Fruit fly (Drosophila melanogaster) whole organism, prepupa: ENCODE data around the gene CG11317.

ENCODE experiments used
- CG10631 ChIP-seq: fragments of 200-800 bp; sonication (Bioruptor generic); optimal IDR thresholded peaks from 2 replicates; lab custom pipeline; 2016; ENCODE audit warnings: missing biosample characterization, missing genetic modification characterization
- CG11294 ChIP-seq: fragments of 200-800 bp; sonication (Bioruptor generic); IDR thresholded peaks from 2 replicates; pipeline ENCODE4 v1.3.6; 2022; ENCODE audit warnings: missing biosample characterization, missing genetic modification characterization
- CG11902 ChIP-seq: fragments of 200-800 bp; sonication (Bioruptor generic); optimal IDR thresholded peaks from 3 replicates; lab custom pipeline; 2016; ENCODE audit warnings: missing biosample characterization, missing genetic modification characterization
- CG15336 ChIP-seq: fragments of 200-800 bp; sonication (Bioruptor generic); IDR thresholded peaks from 2 replicates; pipeline ENCODE4 v1.3.6; 2022; ENCODE audit warnings: missing biosample characterization, missing genetic modification characterization
- CG1621 ChIP-seq: fragments of 200-800 bp; sonication (Bioruptor generic); optimal IDR thresholded peaks from 3 replicates; lab custom pipeline; 2018; ENCODE audit warnings: missing biosample characterization, mild to moderate bottlenecking, missing genetic modification characterization
- CG16779 ChIP-seq: fragments of 200-800 bp; sonication (Bioruptor generic); optimal IDR thresholded peaks from 3 replicates; lab custom pipeline; 2017; ENCODE audit warnings: missing biosample characterization, mild to moderate bottlenecking, missing genetic modification characterization
- CG3032 ChIP-seq: fragments of 200-800 bp; optimal IDR thresholded peaks from 2 replicates; lab custom pipeline; 2019; ENCODE audit warnings: missing biosample characterization, mild to moderate bottlenecking, missing genetic modification characterization, moderate library complexity
- CG32006 ChIP-seq: fragments of 200-800 bp; sonication (Bioruptor generic); optimal IDR thresholded peaks from 3 replicates; lab custom pipeline; 2017; ENCODE audit warnings: missing biosample characterization, mild to moderate bottlenecking, missing genetic modification characterization
- CG3919 ChIP-seq: fragments of 200-800 bp; sonication (Bioruptor generic); optimal IDR thresholded peaks from 3 replicates; lab custom pipeline; 2016; ENCODE audit warnings: missing biosample characterization, missing genetic modification characterization
- CG4318 ChIP-seq: fragments of 200-800 bp; sonication (Bioruptor generic); optimal IDR thresholded peaks from 3 replicates; lab custom pipeline; 2017; ENCODE audit warnings: missing biosample characterization, mild to moderate bottlenecking, missing genetic modification characterization
- CG6163 ChIP-seq: fragments of 200-800 bp; sonication (Bioruptor generic); IDR thresholded peaks from 3 replicates; pipeline ENCODE4 v1.3.6; 2022; ENCODE audit warnings: missing biosample characterization, missing genetic modification characterization
- CG6276 ChIP-seq: fragments of 200-800 bp; sonication (Bioruptor generic); optimal IDR thresholded peaks from 2 replicates; lab custom pipeline; 2017; ENCODE audit warnings: missing biosample characterization, mild to moderate bottlenecking, missing genetic modification characterization
- CG6792 ChIP-seq: fragments of 200-800 bp; sonication (Bioruptor generic); optimal IDR thresholded peaks from 3 replicates; lab custom pipeline; 2016; ENCODE audit warnings: missing biosample characterization, missing genetic modification characterization
- CG8119 ChIP-seq: fragments of 200-800 bp; sonication (Bioruptor generic); IDR thresholded peaks from 3 replicates; pipeline ENCODE4 v1.3.6; 2022; ENCODE audit warnings: missing biosample characterization, missing genetic modification characterization
- CG8319 ChIP-seq: fragments of 200-800 bp; sonication (Bioruptor generic); optimal IDR thresholded peaks from 3 replicates; lab custom pipeline; 2016; ENCODE audit warnings: missing biosample characterization, missing genetic modification characterization
- CG8632 ChIP-seq: fragments of 200-800 bp; sonication (Bioruptor generic); optimal IDR thresholded peaks from 3 replicates; lab custom pipeline; 2016; ENCODE audit warnings: missing biosample characterization, missing genetic modification characterization
- Eip75B ChIP-seq: fragments of 200-800 bp; sonication (Bioruptor generic); optimal IDR thresholded peaks from 3 replicates; lab custom pipeline; 2016; ENCODE audit warnings: missing biosample characterization, missing genetic modification characterization
- Gug ChIP-seq: fragments of 200-800 bp; sonication (Bioruptor generic); IDR thresholded peaks from 2 replicates; pipeline ENCODE4 v1.3.6; 2022; ENCODE audit warnings: missing biosample characterization, missing genetic modification characterization
- Hr38 ChIP-seq: sonication (Bioruptor generic); optimal IDR thresholded peaks from 2 replicates; lab custom pipeline; 2016; ENCODE audit warnings: missing biosample characterization, missing genetic modification characterization
- Hr39 ChIP-seq: fragments of 200-800 bp; sonication (Bioruptor generic); optimal IDR thresholded peaks from 2 replicates; lab custom pipeline; 2016; ENCODE audit warnings: missing biosample characterization, missing genetic modification characterization
- Hr4 ChIP-seq: fragments of 200-800 bp; sonication (Bioruptor generic); optimal IDR thresholded peaks from 3 replicates; lab custom pipeline; 2016; ENCODE audit warnings: missing biosample characterization, missing genetic modification characterization
- Met ChIP-seq: fragments of 200-800 bp; sonication (Bioruptor generic); optimal IDR thresholded peaks from 3 replicates; lab custom pipeline; 2016; ENCODE audit warnings: missing biosample characterization, missing genetic modification characterization
- OdsH ChIP-seq: fragments of 200-800 bp; sonication (Bioruptor generic); optimal IDR thresholded peaks from 3 replicates; lab custom pipeline; 2016; ENCODE audit warnings: missing biosample characterization, missing genetic modification characterization
- Smox ChIP-seq: fragments of 200-800 bp; sonication (Bioruptor generic); optimal IDR thresholded peaks from 3 replicates; lab custom pipeline; 2016; ENCODE audit warnings: missing biosample characterization, missing genetic modification characterization
- Sox102F ChIP-seq: fragments of 200-800 bp; sonication (Bioruptor generic); optimal IDR thresholded peaks from 2 replicates; lab custom pipeline; 2016; ENCODE audit warnings: missing biosample characterization, mild to moderate bottlenecking, missing genetic modification characterization
- Sox14 ChIP-seq: fragments of 200-800 bp; sonication (Bioruptor generic); optimal IDR thresholded peaks from 3 replicates; lab custom pipeline; 2016; ENCODE audit warnings: missing biosample characterization, missing genetic modification characterization
- achi ChIP-seq: fragments of 200-800 bp; sonication (Bioruptor generic); optimal IDR thresholded peaks from 3 replicates; lab custom pipeline; 2016; ENCODE audit warnings: missing biosample characterization, missing genetic modification characterization
- acj6 ChIP-seq: fragments of 200-800 bp; sonication (Bioruptor generic); optimal IDR thresholded peaks from 3 replicates; lab custom pipeline; 2016; ENCODE audit warnings: missing biosample characterization, missing genetic modification characterization
- cyc ChIP-seq: fragments of 200-800 bp; sonication (Bioruptor generic); optimal IDR thresholded peaks from 3 replicates; lab custom pipeline; 2016; ENCODE audit warnings: missing biosample characterization, missing genetic modification characterization
- dac ChIP-seq: fragments of 200-800 bp; sonication (Bioruptor generic); optimal IDR thresholded peaks from 2 replicates; lab custom pipeline; 2017; ENCODE audit warnings: missing biosample characterization, mild to moderate bottlenecking, missing genetic modification characterization
- eg ChIP-seq: fragments of 200-800 bp; sonication (Bioruptor generic); IDR thresholded peaks from 3 replicates; pipeline ENCODE4 v1.3.6; 2022; ENCODE audit warnings: missing biosample characterization, missing genetic modification characterization
- esn ChIP-seq: fragments of 200-800 bp; sonication (Bioruptor generic); optimal IDR thresholded peaks from 2 replicates; lab custom pipeline; 2016; ENCODE audit warnings: missing biosample characterization, mild to moderate bottlenecking, missing genetic modification characterization, moderate library complexity
- fd59A ChIP-seq: fragments of 200-800 bp; sonication (Bioruptor generic); optimal IDR thresholded peaks from 2 replicates; lab custom pipeline; 2017; ENCODE audit warnings: missing biosample characterization, mild to moderate bottlenecking, missing genetic modification characterization, missing genetic modification reagents
- fd85E ChIP-seq: fragments of 200-800 bp; sonication (Bioruptor generic); optimal IDR thresholded peaks from 3 replicates; lab custom pipeline; 2016; ENCODE audit warnings: missing biosample characterization, missing genetic modification characterization
- fkh ChIP-seq: fragments of 200-800 bp; sonication (Bioruptor generic); optimal IDR thresholded peaks from 3 replicates; lab custom pipeline; 2017; ENCODE audit warnings: missing biosample characterization, mild to moderate bottlenecking, missing genetic modification characterization, moderate library complexity
- lz ChIP-seq: fragments of 200-800 bp; sonication (Bioruptor generic); optimal IDR thresholded peaks from 3 replicates; lab custom pipeline; 2016; ENCODE audit warnings: missing biosample characterization, missing genetic modification characterization
- net ChIP-seq: fragments of 200-800 bp; sonication (Bioruptor generic); optimal IDR thresholded peaks from 3 replicates; lab custom pipeline; 2016; ENCODE audit warnings: missing biosample characterization, missing genetic modification characterization
- pdm3 ChIP-seq: fragments of 200-800 bp; sonication (Bioruptor generic); optimal IDR thresholded peaks from 3 replicates; lab custom pipeline; 2016; ENCODE audit warnings: missing biosample characterization, missing genetic modification characterization
- ss ChIP-seq, 2 experiments: fragments of 200-800 bp; sonication (Bioruptor generic); optimal IDR thresholded peaks; 2 replicates in 1 of 2; 3 replicates in 1 of 2; lab custom pipeline; 2017 to 2018; ENCODE audit warnings: mild to moderate bottlenecking in 2 of 2, missing biosample characterization in 2 of 2, missing genetic modification characterization in 2 of 2, moderate library complexity in 1 of 2
- svp ChIP-seq: fragments of 200-800 bp; sonication (Bioruptor generic); peaks from one replicate; lab custom pipeline; 2016; ENCODE audit warnings: missing biosample characterization, missing genetic modification characterization
- topi ChIP-seq: fragments of 200-800 bp; sonication (Bioruptor generic); optimal IDR thresholded peaks from 3 replicates; lab custom pipeline; 2016; ENCODE audit warnings: missing biosample characterization, missing genetic modification characterization
- vri ChIP-seq: fragments of 200-800 bp; sonication (Bioruptor generic); optimal IDR thresholded peaks from 3 replicates; lab custom pipeline; 2016; ENCODE audit warnings: missing biosample characterization, mild to moderate bottlenecking, missing genetic modification characterization

The CG11317 gene

DNA sequence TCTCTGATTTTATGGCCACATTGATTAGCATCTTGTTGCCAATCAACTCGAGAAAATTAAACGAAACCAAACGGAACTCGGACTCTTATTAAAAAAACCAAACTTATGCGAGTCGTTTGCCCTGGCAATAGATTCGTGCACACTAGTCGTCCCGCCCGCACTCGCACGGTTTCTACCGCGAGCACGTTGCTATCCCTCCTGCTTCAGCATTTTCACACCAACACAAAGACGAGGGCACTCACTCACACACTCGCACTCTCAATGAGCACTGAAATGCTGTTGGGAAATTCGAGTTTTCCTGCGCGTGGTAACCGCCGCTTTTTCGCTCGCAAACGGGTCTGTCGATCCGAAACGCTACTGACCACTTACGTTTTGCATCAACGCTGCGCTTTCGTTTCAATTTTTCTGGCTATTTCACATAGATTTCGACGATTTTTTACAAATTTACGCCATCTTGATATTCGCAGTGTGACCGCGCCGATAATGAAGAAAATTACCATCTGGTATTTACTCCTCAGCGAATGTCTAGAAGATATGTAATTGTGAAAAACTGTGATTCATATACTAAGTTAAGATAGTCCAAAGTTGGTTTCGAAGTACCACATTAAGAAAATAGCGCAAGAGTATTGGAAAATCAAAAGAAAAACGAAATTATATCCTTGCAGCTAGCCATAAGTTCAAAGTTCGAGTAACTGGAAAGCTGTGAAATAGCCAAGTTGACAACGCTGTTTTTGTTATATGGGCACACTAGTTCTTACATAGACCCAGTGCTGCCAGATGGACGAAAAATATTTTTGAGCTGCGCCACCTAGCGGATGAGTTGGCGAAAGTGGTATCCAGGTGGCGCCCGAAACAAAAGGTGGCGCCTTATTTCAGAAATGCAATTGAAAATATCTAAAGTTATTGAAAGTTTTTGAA, 36.2 kb downstream of the CG11317 start, which contains the start of gene dco (continued):
- TF ChIP-seq fkh (GFP tag; lab: Kevin White, UChicago) (no peak), CG8319 (GFP tag; lab: Kevin White, UChicago) (no peak), CG6163 (no peak), CG8632 (GFP tag; lab: Kevin White, UChicago) (no peak), dac (GFP tag; lab: Kevin White, UChicago) (no peak), achi (GFP tag; lab: Kevin White, UChicago) (peak; percentile 1), eg (GFP tag; lab: Robert Waterston, UW) (no peak; the same call in 2 of the 3 replicates), Met (GFP tag; lab: Kevin White, UChicago) (peak; percentile 46), CG3032 (tag; lab: Kevin White, UChicago) (peak; percentile 32), CG11294 (GFP tag; lab: Robert Waterston, UW) (no peak), Sox14 (GFP tag; lab: Kevin White, UChicago) (peak; percentile 54), Sox102F (no peak), fd59A (no peak), CG16779 (tag; lab: Kevin White, UChicago) (no peak), CG3919 (GFP tag; lab: Kevin White, UChicago) (peak; percentile 74), Smox (GFP tag; lab: Kevin White, UChicago) (peak; percentile 5), CG4318 (GFP tag; lab: Kevin White, UChicago) (no peak), CG10631 (GFP tag; lab: Kevin White, UChicago) (no peak), OdsH (GFP tag; lab: Kevin White, UChicago) (no peak), lz (peak; percentile 71), CG6276 (no peak)

DNA sequence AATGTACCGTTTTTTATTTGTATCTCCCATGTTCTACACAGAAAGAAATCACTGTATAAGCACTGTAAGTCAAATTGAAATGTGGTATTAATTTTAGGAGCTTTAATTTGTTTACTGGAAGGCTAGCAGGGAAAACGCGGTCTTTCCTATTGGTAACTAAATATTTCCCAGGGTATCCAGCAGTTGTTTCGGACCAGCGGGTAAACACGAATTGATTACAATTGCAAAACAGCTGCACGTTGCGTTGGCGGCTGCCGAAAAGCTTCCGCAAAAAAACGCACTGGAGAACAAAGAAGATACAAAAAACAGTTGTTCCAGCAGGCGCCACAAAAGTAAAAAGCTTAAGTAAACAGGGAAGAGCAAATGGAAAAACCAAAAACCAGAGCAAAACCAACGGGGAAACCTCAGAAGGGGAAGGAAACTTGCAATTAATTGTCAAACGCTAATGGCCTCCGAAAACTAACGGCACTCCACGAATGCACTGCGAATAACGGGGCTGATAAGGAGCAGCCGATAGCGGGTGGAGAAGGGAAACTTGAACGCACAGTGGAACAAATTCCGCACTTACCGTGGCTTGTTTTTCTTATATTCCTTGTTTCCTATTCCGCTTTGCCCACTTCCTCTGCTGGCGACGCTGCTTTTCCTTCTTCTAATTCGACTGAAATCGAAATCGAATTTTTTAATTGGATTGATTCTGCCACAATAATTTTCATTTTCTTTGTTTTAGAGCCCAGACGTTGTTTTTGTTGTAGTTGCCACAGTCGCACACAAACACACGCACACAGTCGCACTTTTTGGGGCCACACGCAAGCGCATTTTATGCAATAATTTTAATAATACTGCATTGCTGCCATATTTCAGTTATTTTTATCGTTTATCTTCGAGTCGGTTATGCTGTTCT, 37.1 kb downstream of the CG11317 start:
- peak; percentile 62 for TF ChIP-seq cyc (GFP tag; lab: Kevin White, UChicago)
- TF ChIP-seq Hr4 (GFP tag; lab: Kevin White, UChicago), result peak; percentile 71
- TF ChIP-seq Met (GFP tag; lab: Kevin White, UChicago), result peak; percentile 44
- TF ChIP-seq CG8119, result peak; percentile 66
- TF ChIP-seq CG1621 (tag; lab: Kevin White, UChicago), result no peak
- peak; percentile 46; the same call in 1 of the 2 replicates for TF ChIP-seq CG11294 (GFP tag; lab: Robert Waterston, UW)
- TF ChIP-seq CG6792, result peak; percentile 7
- peak; percentile 3 for TF ChIP-seq Hr38 (GFP tag; lab: Kevin White, UChicago)
- TF ChIP-seq topi (GFP tag; lab: Kevin White, UChicago), result peak; percentile 56
- TF ChIP-seq fd85E (GFP tag; lab: Kevin White, UChicago), result no peak
- no peak for TF ChIP-seq vri
- peak; percentile 0 for TF ChIP-seq Eip75B (GFP tag; lab: Kevin White, UChicago)
- TF ChIP-seq pdm3 (GFP tag; lab: Kevin White, UChicago), result peak; percentile 38
- TF ChIP-seq CG15336 (GFP tag; lab: Robert Waterston, UW), result peak; percentile 78
- no peak for TF ChIP-seq fkh (GFP tag; lab: Kevin White, UChicago)
- peak; percentile 66 for TF ChIP-seq CG32006 (GFP tag; lab: Kevin White, UChicago)
- peak; percentile 18 for TF ChIP-seq CG3919 (GFP tag; lab: Kevin White, UChicago)
- no peak for TF ChIP-seq ss (GFP tag; optimal IDR thresholded peaks at IDR 0.05; lab: Kevin White, UChicago)
- TF ChIP-seq CG8632 (GFP tag; lab: Kevin White, UChicago), result no peak
- TF ChIP-seq CG8319 (GFP tag; lab: Kevin White, UChicago), result no peak
- peak; percentile 61 for TF ChIP-seq Hr39 (GFP tag; lab: Kevin White, UChicago)
- TF ChIP-seq CG6163, result peak; percentile 81
- peak; percentile 32 for TF ChIP-seq Sox14 (GFP tag; lab: Kevin White, UChicago)
- TF ChIP-seq acj6, result peak; percentile 29
- TF ChIP-seq eg (GFP tag; lab: Robert Waterston, UW), result peak; percentile 70; the same call in 2 of the 3 replicates
- TF ChIP-seq esn (GFP tag; lab: Kevin White, UChicago), result peak; percentile 29
- peak; percentile 31 for TF ChIP-seq OdsH (GFP tag; lab: Kevin White, UChicago)
- peak; percentile 27 for TF ChIP-seq CG11902 (GFP tag; lab: Kevin White, UChicago)
- peak; percentile 16 for TF ChIP-seq dac (GFP tag; lab: Kevin White, UChicago)
- peak; percentile 38 for TF ChIP-seq CG10631 (GFP tag; lab: Kevin White, UChicago)
- peak; percentile 60 for TF ChIP-seq Gug (GFP tag; lab: Robert Waterston, UW)
- peak; percentile 50 for TF ChIP-seq CG6276
- TF ChIP-seq lz, result peak; percentile 38
- peak; percentile 64 for TF ChIP-seq svp
- peak; percentile 11 for TF ChIP-seq net (GFP tag; lab: Kevin White, UChicago)
- no peak for TF ChIP-seq CG3032 (tag; lab: Kevin White, UChicago)
- peak; percentile 9 for TF ChIP-seq achi (GFP tag; lab: Kevin White, UChicago)
- no peak for TF ChIP-seq CG16779 (tag; lab: Kevin White, UChicago)
- peak; percentile 34 for TF ChIP-seq Sox102F
